Fruit fly (Drosophila melanogaster): ENCODE results near the gene CG7888.

DNA sequence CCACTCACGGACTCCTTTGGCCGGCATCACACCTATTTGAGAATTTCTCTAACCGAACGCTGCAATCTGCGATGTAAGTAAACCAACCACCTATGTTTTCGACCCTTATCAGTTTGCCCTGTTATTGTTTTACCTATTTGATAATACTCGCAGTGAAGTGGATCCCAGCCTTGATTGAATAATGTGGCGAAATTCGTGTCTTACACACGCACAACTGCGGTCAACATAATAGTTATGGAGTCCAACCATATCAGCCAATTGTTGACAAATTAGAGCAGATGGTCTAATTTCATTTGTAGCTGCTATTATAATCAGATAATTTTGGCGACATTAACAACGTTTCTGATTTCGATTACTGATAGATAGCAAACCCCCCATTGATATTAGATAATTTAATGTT lies 17.2 kb downstream of the CG7888 start:
- TF ChIP-seq Myc (optimal IDR thresholded peaks at IDR 0.05) (no peak), h (GFP tag; optimal IDR thresholded peaks at IDR 0.05) (no peak), Hr78 (GFP tag; optimal IDR thresholded peaks at IDR 0.05) (no peak), Abd-B (GFP tag; optimal IDR thresholded peaks at IDR 0.05) (no peak)

Data from whole organism, wandering third instar larva.